Fruit fly (Drosophila melanogaster): ENCODE results near the gene CG3630.

dm6 chrX:2145114-2145513 is 16.9 kb upstream of the CG3630 start, which contains the start of gene Pgd:
- TF ChIP-seq CTCF (optimal IDR thresholded peaks at IDR 0.05) = no peak
- no peak for TF ChIP-seq CG8478 (optimal IDR thresholded peaks at IDR 0.05)
